Fruit fly (Drosophila melanogaster): Measurements from ENCODE around the gene t.

- no peak for TF ChIP-seq bab1 (GFP tag; optimal IDR thresholded peaks at IDR 0.05)
- TF ChIP-seq Crg-1 (GFP tag; optimal IDR thresholded peaks at IDR 0.05): no peak
- no peak for TF ChIP-seq CG11617 (GFP tag; optimal IDR thresholded peaks at IDR 0.05)
- no peak for TF ChIP-seq Clk (GFP tag; optimal IDR thresholded peaks at IDR 0.05)
- TF ChIP-seq CG7045 (GFP tag; optimal IDR thresholded peaks at IDR 0.05): no peak
- no peak for TF ChIP-seq cic (GFP tag; optimal IDR thresholded peaks at IDR 0.05)
- TF ChIP-seq cnc (optimal IDR thresholded peaks at IDR 0.05): no peak
- TF ChIP-seq pad (GFP tag; optimal IDR thresholded peaks at IDR 0.05): no peak
- TF ChIP-seq CG7101 (tag; optimal IDR thresholded peaks at IDR 0.05): no peak
- TF ChIP-seq toe (GFP tag; optimal IDR thresholded peaks at IDR 0.05): no peak
These were observed 44.5 kb upstream of the t start, which contains the start of gene Erk7 for dm6 chrX:9267598-9267997.
